Worm (Caenorhabditis elegans) whole organism, L2 larva: ENCODE results near the gene aakb-2.

Experiments used
- ZK546.5 ChIP-seq: sonication (generic microtip); optimal IDR thresholded peaks from 2 replicates; lab custom pipeline; 2017; ENCODE audit warnings: missing biosample characterization, missing genetic modification characterization
- aly-2 ChIP-seq: fragments of 150-350 bp; optimal IDR thresholded peaks from 2 replicates; lab custom pipeline; 2014; ENCODE audit warnings: missing biosample characterization, missing genetic modification characterization
- ama-1 ChIP-seq: fragments of 150-350 bp; optimal IDR thresholded peaks from 2 replicates; lab custom pipeline; 2018; ENCODE audit warnings: inconsistent platforms
- lin-13 ChIP-seq: fragments of 150-350 bp; optimal IDR thresholded peaks from 2 replicates; lab custom pipeline; 2014; ENCODE audit warnings: missing biosample characterization, missing genetic modification reagents, missing genetic modification characterization
- snpc-4 ChIP-seq: fragments of 150-350 bp; optimal IDR thresholded peaks from 2 replicates; lab custom pipeline; 2014; ENCODE audit warnings: missing biosample characterization, missing genetic modification characterization
- unc-55 ChIP-seq: fragments of 150-350 bp; sonication (generic microtip); optimal IDR thresholded peaks from 3 replicates; lab custom pipeline; 2014; ENCODE audit warnings: missing biosample characterization, missing genetic modification reagents, missing genetic modification characterization

DNA sequence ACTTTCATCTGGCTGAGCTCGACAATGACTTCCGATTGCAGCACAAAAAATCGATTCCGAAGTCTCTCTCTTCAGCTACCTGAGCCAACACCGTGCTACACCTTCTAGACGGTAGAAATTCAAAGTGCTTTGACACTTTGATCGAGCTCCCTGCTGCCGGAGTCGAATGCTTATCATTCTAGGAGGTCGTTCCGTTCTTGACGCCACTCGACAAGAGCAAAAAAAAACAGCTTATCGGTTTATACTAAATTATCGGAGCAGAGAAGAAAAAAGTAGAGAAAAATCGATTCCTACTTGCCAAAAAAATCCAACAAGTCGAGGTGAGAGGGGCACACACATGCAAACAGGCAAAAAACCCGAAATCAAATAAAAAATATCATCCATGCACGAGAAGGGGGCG is 31.6 kb downstream of the aakb-2 start:
- TF ChIP-seq aly-2: no peak
- no peak for TF ChIP-seq ama-1 (lab: Kevin White, UChicago)
- no peak for TF ChIP-seq snpc-4 (tag; lab: Kevin White, UChicago)
- no peak for TF ChIP-seq lin-13
- no peak for TF ChIP-seq unc-55
- no peak for TF ChIP-seq ZK546.5 (tag; lab: Kevin White, UChicago)
